Fruit fly (Drosophila melanogaster): ENCODE measurements around the gene CG34163.

dm6 chr2L:12029594-12030197 is 41.6 kb downstream of the CG34163 start:
- TF ChIP-seq CTCF (optimal IDR thresholded peaks at IDR 0.05) (no peak), CG8478 (optimal IDR thresholded peaks at IDR 0.05) (no peak)
